Fruit fly (Drosophila melanogaster): ENCODE measurements around the gene CG42780.
A peak's percentile ranks its signal among the peaks of the same experiment; 100 is the strongest.

Gene CG42780

DNA sequence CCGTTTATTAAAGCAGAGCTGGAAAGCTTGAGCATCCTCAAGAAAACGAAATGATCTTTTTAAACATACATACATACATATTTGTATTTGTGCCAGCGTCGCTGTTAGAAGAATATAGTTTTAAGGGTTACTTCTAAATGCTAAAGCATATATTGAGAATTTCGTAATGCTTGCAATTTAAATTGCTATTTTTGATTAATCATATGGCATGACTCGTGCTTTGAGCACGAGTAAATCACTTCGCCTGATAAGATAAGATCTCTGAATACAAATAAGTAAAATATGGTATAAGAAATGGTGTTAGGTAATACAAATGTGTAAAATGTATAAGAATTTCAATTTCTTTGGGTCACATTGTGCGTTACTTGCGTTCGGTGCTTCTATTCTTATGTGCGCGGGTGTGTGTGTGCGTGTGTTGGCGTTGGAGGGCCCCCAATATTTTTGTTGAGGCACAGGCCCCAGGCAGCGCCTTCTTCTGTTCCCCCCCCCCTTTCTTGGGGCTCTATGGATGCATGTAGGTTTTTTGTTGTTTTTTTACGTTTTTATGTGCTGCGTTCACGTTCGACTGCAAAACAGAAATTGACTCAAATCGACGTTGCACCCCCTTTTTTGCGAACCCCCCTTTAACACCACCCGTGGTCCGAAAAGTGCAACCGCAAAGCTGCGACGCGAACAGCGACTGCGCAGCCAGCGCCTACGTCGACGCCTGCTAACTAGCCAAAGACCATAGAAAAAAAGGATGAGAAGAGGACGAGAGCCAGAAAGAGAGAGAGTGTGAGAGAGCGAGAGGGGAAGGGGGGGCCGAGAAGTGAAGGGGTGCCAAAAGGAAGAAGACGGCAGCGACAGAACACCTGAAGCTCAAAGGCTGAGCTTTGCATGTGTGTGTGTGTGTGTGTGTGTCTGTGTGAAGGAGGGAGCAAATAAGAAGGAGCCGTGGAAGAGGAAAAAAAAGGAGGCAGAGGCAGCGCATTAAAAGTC, 30.4 kb downstream of the CG42780 start (continued):
- no peak for TF ChIP-seq D (optimal IDR thresholded peaks at IDR 0.05)
- TF ChIP-seq D (GFP tag; optimal IDR thresholded peaks at IDR 0.05): peak; percentile 77
- TF ChIP-seq CG4854 (GFP tag; optimal IDR thresholded peaks at IDR 0.05): no peak
- peak; percentile 4 for TF ChIP-seq fd3F (GFP tag; optimal IDR thresholded peaks at IDR 0.05)
- no peak for TF ChIP-seq Vsx1 (GFP tag; optimal IDR thresholded peaks at IDR 0.05)
- peak; percentile 60 for TF ChIP-seq Adf1 (GFP tag; IDR thresholded peaks at IDR 0.05)
- TF ChIP-seq org-1 (GFP tag; optimal IDR thresholded peaks at IDR 0.05): peak; percentile 36
- TF ChIP-seq Taf1 (GFP tag; IDR thresholded peaks at IDR 0.05): no peak
- TF ChIP-seq CG8290 (GFP tag; optimal IDR thresholded peaks at IDR 0.05): peak; percentile 23
- peak in 1 of 2 experiments; percentile 53 for TF ChIP-seq CG8290 (tag; optimal IDR thresholded peaks at IDR 0.05)
- no peak for TF ChIP-seq CG17912 (GFP tag; optimal IDR thresholded peaks at IDR 0.05)
- TF ChIP-seq sim (GFP tag; IDR thresholded peaks at IDR 0.05): no peak
- TF ChIP-seq Sox102F (GFP tag; optimal IDR thresholded peaks at IDR 0.05): peak; percentile 52
- TF ChIP-seq CG10543 (GFP tag; optimal IDR thresholded peaks at IDR 0.05): no peak
- peak; percentile 56 for TF ChIP-seq Meics (GFP tag; optimal IDR thresholded peaks at IDR 0.05)
- TF ChIP-seq Hmr (GFP tag; optimal IDR thresholded peaks at IDR 0.05): peak; percentile 33
- peak; percentile 32 for TF ChIP-seq CG6813 (GFP tag; optimal IDR thresholded peaks at IDR 0.05)
- TF ChIP-seq Fer1 (GFP tag; optimal IDR thresholded peaks at IDR 0.05): peak; percentile 18
- peak; percentile 62 for TF ChIP-seq CG1233 (GFP tag; optimal IDR thresholded peaks at IDR 0.05)
- peak; percentile 41 for TF ChIP-seq ATbp (GFP tag; optimal IDR thresholded peaks at IDR 0.05)
- no peak for TF ChIP-seq Hey (tag; optimal IDR thresholded peaks at IDR 0.05)
- no peak for TF ChIP-seq hbn (GFP tag; IDR thresholded peaks at IDR 0.05; ENCODE audit: partially characterized antibody)
- TF ChIP-seq caup (GFP tag; optimal IDR thresholded peaks at IDR 0.05; ENCODE audit: severe bottlenecking): no peak
- no peak for TF ChIP-seq shn (GFP tag; optimal IDR thresholded peaks at IDR 0.05)
- TF ChIP-seq CG8478 (optimal IDR thresholded peaks at IDR 0.05): no peak
- no peak for TF ChIP-seq corto (GFP tag; optimal IDR thresholded peaks at IDR 0.05)
- TF ChIP-seq scrt (GFP tag; optimal IDR thresholded peaks at IDR 0.05): peak; percentile 1
- TF ChIP-seq nmo (GFP tag; optimal IDR thresholded peaks at IDR 0.05): peak; percentile 64
- TF ChIP-seq CG6175 (GFP tag; IDR thresholded peaks at IDR 0.05): no peak
- TF ChIP-seq trh (GFP tag; optimal IDR thresholded peaks at IDR 0.05): no peak
- no peak for TF ChIP-seq MTF-1 (GFP tag; optimal IDR thresholded peaks at IDR 0.05; ENCODE audit: borderline replicate concordance)
- TF ChIP-seq CG6272 (GFP tag; IDR thresholded peaks at IDR 0.05): no peak
- no peak for TF ChIP-seq Mad (GFP tag; optimal IDR thresholded peaks at IDR 0.05)
- no peak for TF ChIP-seq gro (GFP tag; optimal IDR thresholded peaks at IDR 0.05)
- no peak for TF ChIP-seq tup (GFP tag; optimal IDR thresholded peaks at IDR 0.05)
- TF ChIP-seq Hand (GFP tag; optimal IDR thresholded peaks at IDR 0.05): no peak
- TF ChIP-seq CG12391 (tag; optimal IDR thresholded peaks at IDR 0.05): peak; percentile 67
- TF ChIP-seq CG9932 (GFP tag; IDR thresholded peaks at IDR 0.05): no peak
- TF ChIP-seq ro (GFP tag; IDR thresholded peaks at IDR 0.05): no peak
- 0 out of 2 replicates have a peak, but pooled peaks have one; percentile 15 for TF ChIP-seq ssp (GFP tag; IDR thresholded peaks at IDR 0.05)
- TF ChIP-seq Hsf (GFP tag; optimal IDR thresholded peaks at IDR 0.05): peak; percentile 60
- no peak for TF ChIP-seq kay (GFP tag; optimal IDR thresholded peaks at IDR 0.05)
- TF ChIP-seq CG14014 (GFP tag; IDR thresholded peaks at IDR 0.05): no peak
- TF ChIP-seq CG1603 (tag; optimal IDR thresholded peaks at IDR 0.05): peak; percentile 22
- TF ChIP-seq Deaf1 (tag; optimal IDR thresholded peaks at IDR 0.05): no peak
- no peak for TF ChIP-seq CG4707 (GFP tag; optimal IDR thresholded peaks at IDR 0.05)
- no peak for TF ChIP-seq Abd-B (GFP tag; optimal IDR thresholded peaks at IDR 0.05)
- peak; percentile 79 for TF ChIP-seq CG11504 (tag; optimal IDR thresholded peaks at IDR 0.05)
- TF ChIP-seq stc (GFP tag; IDR thresholded peaks at IDR 0.05): peak; percentile 35; the same call in 1 of the 2 replicates
